Fruit fly (Drosophila melanogaster): Measurements from ENCODE around the gene CG9316.

DNA sequence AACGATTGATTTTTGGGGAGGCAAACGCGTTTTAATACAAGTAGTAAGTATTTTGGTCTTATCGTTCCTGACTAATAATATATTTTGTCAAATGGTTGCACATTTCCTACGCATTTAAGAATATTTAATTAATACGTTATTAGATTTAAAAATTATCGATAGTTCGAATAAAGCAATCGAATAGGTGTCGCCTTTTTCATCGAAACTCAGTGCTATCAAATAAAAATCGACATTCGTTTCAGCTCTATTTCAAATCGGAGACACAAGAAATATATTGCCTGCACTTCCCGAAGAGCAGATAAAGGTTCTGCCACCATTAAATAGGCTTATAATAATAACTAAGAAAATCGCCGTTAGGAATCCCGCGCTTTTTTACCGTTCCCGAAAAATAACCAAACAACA lies 8.3 kb upstream of the CG9316 start:
- TF ChIP-seq h (optimal IDR thresholded peaks at IDR 0.05), result no peak
- peak; percentile 49 for TF ChIP-seq psq (optimal IDR thresholded peaks at IDR 0.05)

Data from Kc167 (cell line).